Worm (Caenorhabditis elegans): ENCODE results near the gene F16B4.7.

F16B4.7 gene

ce11 chrV:1547843-1548242 is 37.7 kb upstream of the F16B4.7 start, which contains the start of gene F52F10.2:
F52F10.2 (plus strand) TSS chrV:1548143.
- TF ChIP-seq lin-35 (GFP tag; optimal IDR thresholded peaks at IDR 0.05): no peak
- no peak for TF ChIP-seq lir-1 (GFP tag; conservative IDR thresholded peaks at IDR 0.05)
- no peak for TF ChIP-seq cebp-1 (GFP tag; IDR thresholded peaks at IDR 0.05)
- TF ChIP-seq cebp-1 (tag; optimal IDR thresholded peaks at IDR 0.05): no peak
- no peak for TF ChIP-seq ztf-18 (tag; optimal IDR thresholded peaks at IDR 0.05)
- TF ChIP-seq aptf-3 (GFP tag; IDR thresholded peaks at IDR 0.05): no peak
- no peak for TF ChIP-seq egrh-3 (GFP tag; IDR thresholded peaks at IDR 0.05)
- TF ChIP-seq tlf-1 (GFP tag; optimal IDR thresholded peaks at IDR 0.05): no peak
- no peak for TF ChIP-seq hmg-20 (GFP tag; IDR thresholded peaks at IDR 0.05)
- TF ChIP-seq dpff-1 (tag; optimal IDR thresholded peaks at IDR 0.05): no peak
- TF ChIP-seq madf-6 (GFP tag; IDR thresholded peaks at IDR 0.05): no peak
- TF ChIP-seq Y67H2A.10 (GFP tag; conservative IDR thresholded peaks at IDR 0.05): no peak
- no peak for TF ChIP-seq hrde-1 (tag; optimal IDR thresholded peaks at IDR 0.05; ENCODE audit: borderline replicate concordance)
- TF ChIP-seq lag-1 (GFP tag; IDR thresholded peaks at IDR 0.05): no peak
- no peak for TF ChIP-seq ets-4 (GFP tag; optimal IDR thresholded peaks at IDR 0.05)

- TF ChIP-seq athp-1 (tag; optimal IDR thresholded peaks at IDR 0.05) (no peak), snpc-4 (GFP tag; optimal IDR thresholded peaks at IDR 0.05) (no peak), snpc-4 (tag; optimal IDR thresholded peaks at IDR 0.05) (peak in 3 of 4 experiments; percentile 37 to 87 (median 84)), snpc-1.1 (tag; optimal IDR thresholded peaks at IDR 0.05; ENCODE audit: insufficient read depth) (peak; percentile 41)
Measured at ce11 chrV:1550697-1551096, 34.8 kb upstream of the F16B4.7 start.

- no peak for TF ChIP-seq gei-17 (GFP tag; optimal IDR thresholded peaks at IDR 0.05)
- no peak for TF ChIP-seq cebp-1 (GFP tag; IDR thresholded peaks at IDR 0.05)
- no peak for TF ChIP-seq cebp-1 (tag; optimal IDR thresholded peaks at IDR 0.05)
- TF ChIP-seq madf-8 (GFP tag; conservative IDR thresholded peaks at IDR 0.05): no peak
Measured at ce11 chrV:1551143-1551542, 34.4 kb upstream of the F16B4.7 start.

DNA sequence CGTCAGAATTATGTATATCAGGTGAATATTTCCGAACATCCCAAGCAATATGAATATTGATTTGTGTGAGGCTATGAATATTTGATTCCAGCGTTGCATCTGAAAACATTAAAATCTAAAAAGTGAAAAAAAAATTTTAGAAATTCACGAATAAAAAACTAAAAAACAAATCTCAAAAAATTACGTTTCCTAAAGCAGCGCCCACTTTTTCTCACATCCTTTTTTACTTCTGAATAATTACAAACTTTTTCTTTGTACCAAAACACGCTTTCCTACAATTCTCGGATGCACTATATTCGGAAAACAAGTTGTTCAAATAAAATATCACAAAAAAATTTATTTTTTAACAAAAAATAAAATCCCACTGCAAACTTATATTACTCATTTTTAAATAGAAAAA is 32.5 kb upstream of the F16B4.7 start, which contains the start of gene srsx-8:
srsx-8 (minus strand) TSS at position 101 of the 400 bp plus-strand sequence.
- TF ChIP-seq cebp-2 (GFP tag; IDR thresholded peaks at IDR 0.05) (no peak), tlf-1 (GFP tag; optimal IDR thresholded peaks at IDR 0.05) (no peak), egl-44 (GFP tag; IDR thresholded peaks at IDR 0.05) (no peak), hsf-1 (GFP tag; IDR thresholded peaks at IDR 0.05) (no peak), F33H1.4 (GFP tag; IDR thresholded peaks at IDR 0.05) (no peak), egl-18 (GFP tag; IDR thresholded peaks at IDR 0.05) (no peak), cebp-1 (GFP tag; IDR thresholded peaks at IDR 0.05) (no peak), cebp-1 (tag; optimal IDR thresholded peaks at IDR 0.05) (no peak), ceh-100 (GFP tag; IDR thresholded peaks at IDR 0.05) (no peak), ztf-6 (GFP tag; IDR thresholded peaks at IDR 0.05) (no peak), C06A6.2 (GFP tag; conservative IDR thresholded peaks at IDR 0.05) (no peak), ztf-18 (tag; optimal IDR thresholded peaks at IDR 0.05) (no peak), hrde-1 (tag; optimal IDR thresholded peaks at IDR 0.05; ENCODE audit: borderline replicate concordance) (no peak), D2030.7 (GFP tag; IDR thresholded peaks at IDR 0.05) (no peak), madf-8 (GFP tag; conservative IDR thresholded peaks at IDR 0.05) (no peak), tbp1 (GFP tag; optimal IDR thresholded peaks at IDR 0.05) (no peak), T26A5.8 (tag; optimal IDR thresholded peaks at IDR 0.05) (no peak), T07F8.4 (tag; optimal IDR thresholded peaks at IDR 0.05) (no peak), Y53F4B.3 (GFP tag; IDR thresholded peaks at IDR 0.05) (no peak), ceh-27 (GFP tag; optimal IDR thresholded peaks at IDR 0.05) (no peak)

All from whole organism, young adult.